Worm (Caenorhabditis elegans): ENCODE measurements around the gene F48G7.8.

The F48G7.8 gene

DNA sequence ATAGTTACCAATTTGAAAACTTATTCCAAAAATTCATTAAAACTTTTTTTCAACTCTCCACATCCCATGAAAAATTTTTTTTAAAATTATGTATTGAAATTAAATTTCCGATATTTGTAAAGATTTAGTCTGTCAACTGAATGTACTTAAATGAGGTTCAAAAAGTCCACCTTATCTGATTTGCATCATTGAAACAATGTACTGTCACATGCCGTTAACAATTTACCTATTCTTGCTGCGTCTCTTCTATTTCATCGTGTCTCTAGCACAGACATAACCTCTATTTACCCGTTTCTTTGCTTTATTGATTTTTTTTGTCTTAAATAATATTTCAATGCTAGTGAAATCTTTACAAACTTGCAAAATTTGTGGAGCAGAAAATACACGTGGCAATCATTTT, 17.3 kb downstream of the F48G7.8 start, which contains the start of gene nhr-90:
nhr-90 (plus strand) TSS at position 296 of the 400 bp plus-strand sequence.
- TF ChIP-seq med-1 (GFP tag; optimal IDR thresholded peaks at IDR 0.05; ENCODE audit: insufficient read depth) (no peak), ztf-29 (GFP tag; IDR thresholded peaks at IDR 0.05) (no peak), ref-1 (GFP tag; conservative IDR thresholded peaks at IDR 0.05) (no peak), tab-1 (GFP tag; IDR thresholded peaks at IDR 0.05) (no peak), flt-1 (GFP tag; IDR thresholded peaks at IDR 0.05) (no peak), ztf-23 (GFP tag; IDR thresholded peaks at IDR 0.05) (no peak), T22C8.4 (GFP tag; IDR thresholded peaks at IDR 0.05) (no peak), cog-1 (tag; optimal IDR thresholded peaks at IDR 0.05) (no peak)

DNA sequence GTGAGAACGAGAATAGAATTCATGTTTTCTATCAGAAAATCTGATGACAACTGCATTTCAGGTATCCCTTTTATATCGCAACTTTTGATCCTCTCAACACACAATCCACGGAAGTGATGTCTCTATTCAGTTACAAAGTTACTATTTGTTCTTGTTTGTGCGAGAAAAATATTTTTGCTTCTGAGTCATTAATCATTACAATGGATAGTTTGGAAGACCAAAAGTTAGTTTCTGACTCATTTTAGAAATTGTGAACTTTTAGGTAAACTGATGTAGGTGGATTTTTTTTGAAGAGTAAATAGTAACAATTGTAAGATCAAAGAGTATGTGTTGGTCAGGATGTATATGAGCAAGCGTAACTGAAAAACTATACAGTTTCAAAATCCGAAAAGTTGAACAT, 17.8 kb downstream of the F48G7.8 start, which contains the start of gene srlf-36:
srlf-36 (minus strand) TSS at position 101 of the 400 bp plus-strand sequence.
- TF ChIP-seq ref-1 (GFP tag; conservative IDR thresholded peaks at IDR 0.05), result no peak
- no peak for TF ChIP-seq cog-1 (tag; optimal IDR thresholded peaks at IDR 0.05)
- no peak for TF ChIP-seq tab-1 (GFP tag; IDR thresholded peaks at IDR 0.05)
- no peak for TF ChIP-seq med-1 (GFP tag; optimal IDR thresholded peaks at IDR 0.05; ENCODE audit: insufficient read depth)
- no peak for TF ChIP-seq ztf-23 (GFP tag; IDR thresholded peaks at IDR 0.05)
- no peak for TF ChIP-seq klf-2 (GFP tag; conservative IDR thresholded peaks at IDR 0.05)
- TF ChIP-seq flt-1 (GFP tag; IDR thresholded peaks at IDR 0.05), result no peak
- no peak for TF ChIP-seq ztf-29 (GFP tag; IDR thresholded peaks at IDR 0.05)
- no peak for TF ChIP-seq T22C8.4 (GFP tag; IDR thresholded peaks at IDR 0.05)

DNA sequence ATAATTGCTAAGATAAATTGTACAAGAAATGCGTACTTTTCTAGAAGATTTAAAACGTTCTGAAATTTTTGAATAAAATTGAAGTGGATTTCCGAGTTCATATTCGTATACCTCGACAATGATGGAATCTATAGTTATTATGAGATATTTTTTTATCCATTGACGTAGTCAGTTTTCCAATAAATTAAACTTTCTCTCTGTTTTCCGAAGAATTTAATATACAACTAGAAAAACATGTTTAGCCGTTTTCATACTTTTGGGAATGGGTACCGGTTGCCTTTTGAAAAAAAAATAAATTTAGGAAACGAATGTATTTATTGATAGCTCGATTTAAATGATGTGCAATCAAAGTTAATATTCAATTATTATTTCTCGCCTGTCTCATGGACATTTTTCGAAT, 18.6 kb downstream of the F48G7.8 start, which contains the start of gene srw-109:
srw-109 (minus strand) TSS at position 101 of the 400 bp plus-strand sequence.
- TF ChIP-seq ztf-23 (GFP tag; IDR thresholded peaks at IDR 0.05) (no peak), klf-2 (GFP tag; conservative IDR thresholded peaks at IDR 0.05) (no peak), T22C8.4 (GFP tag; IDR thresholded peaks at IDR 0.05) (no peak), tab-1 (GFP tag; IDR thresholded peaks at IDR 0.05) (no peak), ref-1 (GFP tag; conservative IDR thresholded peaks at IDR 0.05) (no peak)

DNA sequence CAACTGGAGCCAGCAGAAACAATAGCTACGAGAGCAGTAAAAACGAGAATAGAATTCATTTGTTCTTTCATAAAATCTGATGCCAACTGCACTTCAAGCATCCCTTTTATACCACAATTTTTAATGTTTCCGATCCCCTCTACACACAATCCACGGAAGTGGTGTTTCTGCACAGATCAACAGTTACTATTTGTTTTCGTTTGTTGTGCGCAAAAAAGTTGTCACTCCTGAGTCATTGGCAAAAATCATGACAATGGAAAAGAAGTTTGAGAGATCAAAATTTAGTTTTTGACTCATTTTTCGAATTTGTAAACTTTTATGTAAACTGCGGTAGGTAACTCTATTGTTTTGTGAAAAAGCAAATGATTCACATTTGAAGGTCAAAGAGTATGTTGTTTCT, 23.4 kb downstream of the F48G7.8 start, which contains the start of gene srlf-37:
srlf-37 (minus strand) TSS at position 101 of the 400 bp plus-strand sequence.
- TF ChIP-seq ref-1 (GFP tag; conservative IDR thresholded peaks at IDR 0.05) (no peak), ztf-29 (GFP tag; IDR thresholded peaks at IDR 0.05) (no peak), T22C8.4 (GFP tag; IDR thresholded peaks at IDR 0.05) (no peak), tab-1 (GFP tag; IDR thresholded peaks at IDR 0.05) (no peak), flt-1 (GFP tag; IDR thresholded peaks at IDR 0.05) (no peak), cog-1 (tag; optimal IDR thresholded peaks at IDR 0.05) (no peak)

DNA sequence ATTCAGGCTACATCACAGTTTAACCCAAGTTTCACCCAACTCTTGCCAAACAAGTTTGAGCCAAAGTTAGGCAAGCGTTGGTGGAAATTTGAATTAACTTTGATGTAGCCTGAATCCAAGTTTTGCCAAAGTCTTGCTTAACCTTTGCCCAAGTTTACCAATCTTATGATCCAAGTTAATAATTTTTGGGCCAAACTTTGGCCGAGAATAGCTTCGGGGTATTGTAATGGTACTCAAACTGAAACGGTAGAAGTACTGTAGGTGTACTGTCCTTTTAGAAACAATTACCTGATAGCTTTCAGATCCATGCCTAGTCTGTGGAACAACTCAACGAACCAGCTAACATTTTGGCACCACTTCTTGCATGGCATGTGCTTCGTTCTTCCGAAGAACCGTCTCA, 27.3 kb downstream of the F48G7.8 start, which contains the start of gene nhr-251:
nhr-251 (plus strand) TSS at position 301 of the 400 bp plus-strand sequence.
- no peak for TF ChIP-seq klf-2 (GFP tag; conservative IDR thresholded peaks at IDR 0.05)
- no peak for TF ChIP-seq ref-1 (GFP tag; conservative IDR thresholded peaks at IDR 0.05)
- TF ChIP-seq med-1 (GFP tag; optimal IDR thresholded peaks at IDR 0.05; ENCODE audit: insufficient read depth), result no peak
- no peak for TF ChIP-seq flt-1 (GFP tag; IDR thresholded peaks at IDR 0.05)
- TF ChIP-seq T22C8.4 (GFP tag; IDR thresholded peaks at IDR 0.05), result no peak
- TF ChIP-seq cog-1 (tag; optimal IDR thresholded peaks at IDR 0.05), result no peak
- no peak for TF ChIP-seq tab-1 (GFP tag; IDR thresholded peaks at IDR 0.05)
- no peak for TF ChIP-seq ztf-23 (GFP tag; IDR thresholded peaks at IDR 0.05)

DNA sequence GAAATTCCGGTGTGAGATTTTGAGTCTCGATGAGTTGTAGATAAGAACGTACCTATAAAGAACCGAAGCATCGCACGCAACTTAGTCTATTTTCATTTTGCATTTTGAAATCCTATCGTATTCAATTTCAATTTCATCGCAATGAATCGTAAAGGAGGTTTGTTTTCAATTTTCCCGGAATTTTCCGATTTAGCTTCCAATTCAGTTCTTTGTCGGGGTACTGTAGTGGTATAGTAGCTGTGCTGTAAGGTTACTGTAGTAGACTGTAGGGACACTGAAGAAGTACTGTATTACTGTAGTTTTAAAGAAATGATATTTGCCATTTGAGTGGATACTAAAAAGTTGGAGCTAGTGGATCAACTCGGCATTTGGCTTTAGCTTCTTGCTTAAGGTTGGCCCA, 27.7 kb downstream of the F48G7.8 start:
- no peak for TF ChIP-seq tab-1 (GFP tag; IDR thresholded peaks at IDR 0.05)

DNA sequence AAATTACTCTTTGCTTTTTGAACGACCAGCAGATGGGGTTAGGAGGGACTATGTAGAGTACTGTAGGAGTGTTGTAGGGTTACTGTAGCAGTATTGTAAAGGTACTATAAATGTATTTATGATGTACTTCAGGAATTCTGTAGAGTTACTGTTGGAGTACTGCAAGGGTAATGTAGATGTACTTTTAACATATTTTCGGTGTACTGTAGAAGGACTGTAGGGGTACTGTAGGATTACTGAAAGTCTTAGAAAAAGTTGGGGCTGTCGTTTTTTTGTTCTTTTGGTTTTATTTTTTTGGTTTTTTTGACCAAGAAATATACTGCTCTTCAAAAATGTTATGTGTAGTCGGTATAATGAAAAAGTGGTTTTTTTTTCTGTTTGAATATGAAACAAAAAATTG, 28.9 kb downstream of the F48G7.8 start:
- TF ChIP-seq cog-1 (tag; optimal IDR thresholded peaks at IDR 0.05) (no peak), ztf-23 (GFP tag; IDR thresholded peaks at IDR 0.05) (no peak), T22C8.4 (GFP tag; IDR thresholded peaks at IDR 0.05) (no peak), med-1 (GFP tag; optimal IDR thresholded peaks at IDR 0.05; ENCODE audit: insufficient read depth) (no peak), ztf-29 (GFP tag; IDR thresholded peaks at IDR 0.05) (no peak), tab-1 (GFP tag; IDR thresholded peaks at IDR 0.05) (no peak), flt-1 (GFP tag; IDR thresholded peaks at IDR 0.05) (no peak), ref-1 (GFP tag; conservative IDR thresholded peaks at IDR 0.05) (no peak), klf-2 (GFP tag; conservative IDR thresholded peaks at IDR 0.05) (no peak)

DNA sequence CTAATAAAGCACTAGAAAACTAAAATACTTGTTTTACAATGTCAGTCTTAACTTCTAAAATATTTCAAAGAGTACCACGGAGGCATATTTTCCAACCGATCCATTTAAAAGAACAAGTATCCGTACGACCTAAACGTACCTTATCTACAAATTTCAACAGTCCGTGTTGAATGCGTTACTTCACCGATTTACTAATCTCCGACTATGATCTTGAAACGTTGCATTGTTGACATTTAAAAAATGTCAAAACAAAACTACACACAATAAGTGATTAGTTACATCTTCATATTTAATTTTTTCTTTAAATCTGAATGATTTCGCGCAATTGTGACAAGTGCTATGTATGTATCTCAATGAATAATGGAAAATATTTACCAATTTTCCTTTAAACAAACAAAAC, 29.7 kb downstream of the F48G7.8 start:
- TF ChIP-seq flt-1 (GFP tag; IDR thresholded peaks at IDR 0.05) (no peak), med-1 (GFP tag; optimal IDR thresholded peaks at IDR 0.05; ENCODE audit: insufficient read depth) (no peak), tab-1 (GFP tag; IDR thresholded peaks at IDR 0.05) (no peak), klf-2 (GFP tag; conservative IDR thresholded peaks at IDR 0.05) (no peak), ztf-29 (GFP tag; IDR thresholded peaks at IDR 0.05) (no peak), T22C8.4 (GFP tag; IDR thresholded peaks at IDR 0.05) (no peak), cog-1 (tag; optimal IDR thresholded peaks at IDR 0.05) (no peak), ztf-23 (GFP tag; IDR thresholded peaks at IDR 0.05) (no peak), ref-1 (GFP tag; conservative IDR thresholded peaks at IDR 0.05) (no peak)

DNA sequence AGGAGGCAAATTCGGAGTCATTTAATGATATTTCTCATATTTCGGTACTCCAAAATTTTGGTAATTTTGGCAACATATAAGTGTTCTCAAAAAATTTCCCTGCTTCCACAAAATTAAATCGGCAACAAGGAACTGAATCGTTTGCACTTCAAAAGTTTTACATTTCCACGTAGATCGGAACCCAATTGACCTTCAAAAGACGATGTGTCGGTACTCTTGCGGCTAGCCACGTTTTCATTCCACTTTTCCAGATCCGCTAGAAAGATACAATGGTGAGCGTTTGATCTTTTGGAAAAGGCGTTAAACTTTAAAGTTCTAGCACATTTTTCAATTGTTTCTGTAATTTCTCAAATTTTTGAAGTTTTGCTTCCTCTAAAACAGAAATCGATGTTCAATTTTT, 30.6 kb downstream of the F48G7.8 start:
- TF ChIP-seq ztf-29 (GFP tag; IDR thresholded peaks at IDR 0.05) (no peak), T22C8.4 (GFP tag; IDR thresholded peaks at IDR 0.05) (no peak), ztf-23 (GFP tag; IDR thresholded peaks at IDR 0.05) (no peak), ref-1 (GFP tag; conservative IDR thresholded peaks at IDR 0.05) (no peak), tab-1 (GFP tag; IDR thresholded peaks at IDR 0.05) (no peak), med-1 (GFP tag; optimal IDR thresholded peaks at IDR 0.05; ENCODE audit: insufficient read depth) (no peak), cog-1 (tag; optimal IDR thresholded peaks at IDR 0.05) (no peak), flt-1 (GFP tag; IDR thresholded peaks at IDR 0.05) (no peak), klf-2 (GFP tag; conservative IDR thresholded peaks at IDR 0.05) (no peak)

DNA sequence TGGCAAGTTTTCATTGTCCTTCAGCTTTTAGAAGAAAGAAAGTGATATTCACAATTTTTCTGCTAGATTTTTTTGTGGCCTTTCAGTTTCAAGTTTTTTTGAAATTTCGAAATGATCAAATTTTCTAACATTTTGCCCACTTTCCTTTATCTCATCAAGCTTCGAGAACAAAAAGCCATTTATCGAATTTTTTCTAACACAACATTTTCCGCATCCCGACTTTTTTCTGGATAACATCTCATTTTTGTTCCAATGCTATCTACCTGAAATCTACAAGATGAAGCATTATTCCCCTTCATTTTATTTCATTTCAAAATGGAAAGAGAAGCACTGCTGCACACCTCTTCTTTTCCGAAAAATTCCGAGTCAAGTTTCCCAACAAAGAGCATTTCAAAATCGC, 34.5 kb downstream of the F48G7.8 start, which contains the start of gene ZK488.5:
ZK488.5 (plus strand) TSS at position 301 of the 400 bp plus-strand sequence.
- TF ChIP-seq T22C8.4 (GFP tag; IDR thresholded peaks at IDR 0.05) (no peak), cog-1 (tag; optimal IDR thresholded peaks at IDR 0.05) (no peak), med-1 (GFP tag; optimal IDR thresholded peaks at IDR 0.05; ENCODE audit: insufficient read depth) (no peak), klf-2 (GFP tag; conservative IDR thresholded peaks at IDR 0.05) (no peak), ztf-29 (GFP tag; IDR thresholded peaks at IDR 0.05) (no peak), ref-1 (GFP tag; conservative IDR thresholded peaks at IDR 0.05) (no peak), flt-1 (GFP tag; IDR thresholded peaks at IDR 0.05) (no peak), tab-1 (GFP tag; IDR thresholded peaks at IDR 0.05) (no peak), ztf-23 (GFP tag; IDR thresholded peaks at IDR 0.05) (no peak)
